Worm (Caenorhabditis elegans) whole organism, L4/young adult: ENCODE data around the gene T09A5.15.

Experiments
- W03F9.2 ChIP-seq: fragments of 150-350 bp; optimal IDR thresholded peaks from 2 replicates; lab custom pipeline; 2014; ENCODE audit warnings: missing biosample characterization, missing genetic modification characterization
- dao-5 ChIP-seq: sonication (generic microtip); optimal IDR thresholded peaks from 2 replicates; lab custom pipeline; 2016; ENCODE audit warnings: missing genotype, missing genetic modification characterization, moderate library complexity, missing compliant biosample characterization
- him-1 ChIP-seq: sonication (generic microtip); optimal IDR thresholded peaks from 2 replicates; lab custom pipeline; 2016; ENCODE audit warnings: missing genotype, missing genetic modification reagents, missing genetic modification characterization, missing compliant biosample characterization

ce11 chrII:7809358-7809914 lies 48.3 kb upstream of the T09A5.15 start:
- TF ChIP-seq him-1 (tag; lab: Kevin White, UChicago) = no peak
- no peak for TF ChIP-seq W03F9.2 (tag; lab: Kevin White, UChicago)
- TF ChIP-seq dao-5 (tag; lab: Kevin White, UChicago) = no peak
